Fruit fly (Drosophila melanogaster): ENCODE data around the gene CG42467.
A peak's percentile ranks its signal among the peaks of the same experiment; 100 is the strongest.

The CG42467 gene

DNA sequence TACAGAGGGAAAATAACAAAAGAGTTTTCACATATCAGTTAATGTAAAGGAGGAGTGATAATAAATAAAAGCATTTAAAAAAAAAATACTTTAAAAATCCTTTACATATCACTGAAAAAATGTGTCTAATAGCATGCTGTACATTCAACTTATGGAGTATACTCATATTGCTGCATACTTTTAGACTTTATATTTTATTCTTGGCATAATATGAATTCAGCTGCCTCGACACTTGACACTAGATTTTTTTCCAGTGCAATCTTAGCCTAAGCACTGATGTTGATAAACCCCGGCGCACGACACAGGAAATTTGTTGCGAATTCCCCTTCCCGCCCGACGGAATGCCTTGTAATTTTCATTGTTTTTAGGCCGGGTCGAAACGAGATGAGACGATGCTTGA is 39.4 kb downstream of the CG42467 start (continued):
- no peak for TF ChIP-seq tx (GFP tag; optimal IDR thresholded peaks at IDR 0.05)
- no peak for TF ChIP-seq E2f2 (GFP tag; IDR thresholded peaks at IDR 0.05)
- TF ChIP-seq aop (GFP tag; IDR thresholded peaks at IDR 0.05) = no peak
- TF ChIP-seq CG17829 (tag; optimal IDR thresholded peaks at IDR 0.05) = no peak
- TF ChIP-seq sens (GFP tag) = peak; percentile 50
- no peak for TF ChIP-seq dimm (GFP tag; IDR thresholded peaks at IDR 0.05)
- no peak for TF ChIP-seq fru (optimal IDR thresholded peaks at IDR 0.05)
- 0 out of 2 replicates have a peak, but pooled peaks have one; percentile 22 for TF ChIP-seq Atf6 (GFP tag; IDR thresholded peaks at IDR 0.05)
- no peak for TF ChIP-seq CG1792 (GFP tag; optimal IDR thresholded peaks at IDR 0.05)
- no peak for TF ChIP-seq Chrac-16 (GFP tag; optimal IDR thresholded peaks at IDR 0.05)
- TF ChIP-seq otp (GFP tag; IDR thresholded peaks at IDR 0.05) = no peak
- TF ChIP-seq Hey (tag; optimal IDR thresholded peaks at IDR 0.05) = no peak
- TF ChIP-seq fd3F (GFP tag; optimal IDR thresholded peaks at IDR 0.05) = no peak
- TF ChIP-seq Fer3 (tag; optimal IDR thresholded peaks at IDR 0.05) = peak; percentile 12
- TF ChIP-seq HLH54F (GFP tag; optimal IDR thresholded peaks at IDR 0.05) = no peak
- no peak for TF ChIP-seq Dfd (GFP tag; optimal IDR thresholded peaks at IDR 0.05)
- TF ChIP-seq gsb-n (tag; optimal IDR thresholded peaks at IDR 0.05) = no peak
- TF ChIP-seq CG3281 (GFP tag; optimal IDR thresholded peaks at IDR 0.05) = peak; percentile 31
- TF ChIP-seq Camta (GFP tag; optimal IDR thresholded peaks at IDR 0.05) = no peak
- TF ChIP-seq twi (tag; optimal IDR thresholded peaks at IDR 0.05) = no peak
- no peak for TF ChIP-seq CG2875 (GFP tag; optimal IDR thresholded peaks at IDR 0.05)
- TF ChIP-seq gem (tag; optimal IDR thresholded peaks at IDR 0.05) = peak; percentile 42
- TF ChIP-seq row (GFP tag; IDR thresholded peaks at IDR 0.05) = peak; percentile 52; the same call in 2 of the 3 replicates
- TF ChIP-seq eyg (GFP tag; optimal IDR thresholded peaks at IDR 0.05) = no peak
- TF ChIP-seq grau (tag; optimal IDR thresholded peaks at IDR 0.05) = peak; percentile 46
- no peak for TF ChIP-seq CG31365 (tag; optimal IDR thresholded peaks at IDR 0.05)
- no peak for TF ChIP-seq CG1602 (GFP tag; optimal IDR thresholded peaks at IDR 0.05)
- peak; percentile 25 for TF ChIP-seq abd-A (tag; optimal IDR thresholded peaks at IDR 0.05)
- no peak for TF ChIP-seq ssp (GFP tag; IDR thresholded peaks at IDR 0.05)
- no peak for TF ChIP-seq rib (GFP tag; IDR thresholded peaks at IDR 0.05)
- TF ChIP-seq CG42726 (GFP tag; IDR thresholded peaks at IDR 0.05; ENCODE audit: partially characterized antibody) = no peak
- no peak for TF ChIP-seq sd (tag; optimal IDR thresholded peaks at IDR 0.05)
- no peak for TF ChIP-seq CG2116 (GFP tag; optimal IDR thresholded peaks at IDR 0.05)
- no peak for TF ChIP-seq Nf-YA (GFP tag; IDR thresholded peaks at IDR 0.05)
- TF ChIP-seq gfzf (GFP tag; optimal IDR thresholded peaks at IDR 0.05) = no peak
- no peak for TF ChIP-seq danr (GFP tag; IDR thresholded peaks at IDR 0.05)
- no peak for TF ChIP-seq CG10565 (GFP tag; optimal IDR thresholded peaks at IDR 0.05)
- peak; percentile 62 for TF ChIP-seq CG2678 (tag; optimal IDR thresholded peaks at IDR 0.05)
- TF ChIP-seq da (GFP tag; optimal IDR thresholded peaks at IDR 0.05) = no peak
- TF ChIP-seq Abd-B (GFP tag; optimal IDR thresholded peaks at IDR 0.05) = no peak
- TF ChIP-seq ac (GFP tag; optimal IDR thresholded peaks at IDR 0.05) = no peak
- TF ChIP-seq cwo (GFP tag; optimal IDR thresholded peaks at IDR 0.05) = peak; percentile 12
- TF ChIP-seq Vsx1 (GFP tag; optimal IDR thresholded peaks at IDR 0.05) = no peak
- no peak for TF ChIP-seq CG8765 (GFP tag; IDR thresholded peaks at IDR 0.05)
- no peak for TF ChIP-seq Hsf (GFP tag; optimal IDR thresholded peaks at IDR 0.05)
- TF ChIP-seq HLH3B (GFP tag; IDR thresholded peaks at IDR 0.05) = no peak
- no peak for TF ChIP-seq CG5953 (GFP tag; IDR thresholded peaks at IDR 0.05)
- TF ChIP-seq CG16815 (GFP tag; optimal IDR thresholded peaks at IDR 0.05) = no peak
- TF ChIP-seq ewg (GFP tag; optimal IDR thresholded peaks at IDR 0.05) = no peak
- no peak for TF ChIP-seq al (GFP tag; IDR thresholded peaks at IDR 0.05)
- no peak for TF ChIP-seq Dbx (GFP tag; IDR thresholded peaks at IDR 0.05)
- TF ChIP-seq CG31388 (GFP tag; optimal IDR thresholded peaks at IDR 0.05) = no peak
- no peak for TF ChIP-seq CG6654 (GFP tag; optimal IDR thresholded peaks at IDR 0.05)

Measured in whole organism, embryonic.